Fruit fly (Drosophila melanogaster): ENCODE data around the gene lsn.

lsn gene

DNA sequence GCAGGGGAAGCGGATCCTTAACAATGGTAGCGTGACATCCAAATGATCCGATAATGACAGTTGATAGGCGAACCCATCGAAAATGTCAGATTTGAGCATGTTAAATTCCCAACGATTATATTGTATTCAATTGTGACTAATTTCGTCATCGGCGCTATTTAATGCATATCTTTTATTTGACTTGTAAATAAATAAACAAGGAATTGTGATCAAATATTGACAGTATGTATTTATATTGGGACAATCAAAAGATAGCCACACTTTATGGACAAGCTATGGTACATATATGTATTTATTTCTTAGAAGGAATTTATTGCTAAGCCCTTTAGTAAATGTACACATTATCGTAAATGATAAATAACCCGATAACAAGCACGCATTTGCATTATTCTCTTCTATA is 39.8 kb upstream of the lsn start (continued):
- TF ChIP-seq CG10274 (GFP tag; optimal IDR thresholded peaks at IDR 0.05) (no peak), pros (GFP tag; optimal IDR thresholded peaks at IDR 0.05) (no peak), tna (GFP tag; IDR thresholded peaks at IDR 0.05; ENCODE audit: partially characterized antibody) (no peak), CG8089 (GFP tag; optimal IDR thresholded peaks at IDR 0.05) (no peak), CG11723 (GFP tag; optimal IDR thresholded peaks at IDR 0.05) (no peak), phol (tag; optimal IDR thresholded peaks at IDR 0.05) (no peak), Myb (GFP tag; optimal IDR thresholded peaks at IDR 0.05) (no peak), Asciz (GFP tag; optimal IDR thresholded peaks at IDR 0.05) (peak; percentile 58), zf30C (GFP tag; optimal IDR thresholded peaks at IDR 0.05) (no peak), vfl (GFP tag; optimal IDR thresholded peaks at IDR 0.05) (no peak), Sox100B (GFP tag; optimal IDR thresholded peaks at IDR 0.05) (peak; percentile 38), Ada2b (GFP tag; IDR thresholded peaks at IDR 0.05) (no peak), Stat92E (GFP tag; optimal IDR thresholded peaks at IDR 0.05) (no peak), sens (GFP tag) (peak; percentile 79), jing (GFP tag; optimal IDR thresholded peaks at IDR 0.05) (no peak), CG11695 (GFP tag; IDR thresholded peaks at IDR 0.05) (0 out of 3 replicates have a peak, but pooled peaks have one; percentile 16), pum (GFP tag; optimal IDR thresholded peaks at IDR 0.05) (no peak), scrt (GFP tag; optimal IDR thresholded peaks at IDR 0.05) (no peak), sim (GFP tag; IDR thresholded peaks at IDR 0.05) (no peak), dmrt99B (tag; optimal IDR thresholded peaks at IDR 0.05) (peak; percentile 37), CG14667 (GFP tag; IDR thresholded peaks at IDR 0.05) (no peak), Scr (GFP tag; IDR thresholded peaks at IDR 0.05; ENCODE audit: partially characterized antibody) (no peak), CG2678 (tag; optimal IDR thresholded peaks at IDR 0.05) (peak; percentile 47), Mrtf (GFP tag; IDR thresholded peaks at IDR 0.05) (no peak), CG14860 (GFP tag; IDR thresholded peaks at IDR 0.05; ENCODE audit: partially characterized antibody) (no peak), CG1603 (tag; optimal IDR thresholded peaks at IDR 0.05) (peak; percentile 2), sug (tag; optimal IDR thresholded peaks at IDR 0.05) (no peak), CG6689 (GFP tag; IDR thresholded peaks at IDR 0.05) (no peak), CG13123 (GFP tag; optimal IDR thresholded peaks at IDR 0.05) (no peak), nerfin-1 (tag; optimal IDR thresholded peaks at IDR 0.05) (peak; percentile 7), CG15601 (tag; optimal IDR thresholded peaks at IDR 0.05) (no peak), CG7271 (tag; optimal IDR thresholded peaks at IDR 0.05) (peak; percentile 26), da (GFP tag; optimal IDR thresholded peaks at IDR 0.05) (no peak), disco-r (GFP tag; optimal IDR thresholded peaks at IDR 0.05) (no peak), CG17359 (tag; optimal IDR thresholded peaks at IDR 0.05) (peak; percentile 7), CG9797 (GFP tag; optimal IDR thresholded peaks at IDR 0.05) (no peak), CG8478 (optimal IDR thresholded peaks at IDR 0.05) (no peak), dati (GFP tag; IDR thresholded peaks at IDR 0.05) (no peak), CG2712 (tag; optimal IDR thresholded peaks at IDR 0.05) (peak; percentile 0), D (optimal IDR thresholded peaks at IDR 0.05) (no peak), D (GFP tag; optimal IDR thresholded peaks at IDR 0.05) (peak; percentile 64), CG13624 (GFP tag; optimal IDR thresholded peaks at IDR 0.05) (no peak), CG14050 (GFP tag; IDR thresholded peaks at IDR 0.05) (no peak), az2 (GFP tag; optimal IDR thresholded peaks at IDR 0.05) (no peak), Xrp1 (GFP tag; IDR thresholded peaks at IDR 0.05) (peak; percentile 67), prd (optimal IDR thresholded peaks at IDR 0.05) (no peak), prd (GFP tag; IDR thresholded peaks at IDR 0.05) (no peak), Doc3 (GFP tag; IDR thresholded peaks at IDR 0.05; ENCODE audit: partially characterized antibody) (no peak), CG11560 (tag; IDR thresholded peaks at IDR 0.05) (no peak), ttk (GFP tag; IDR thresholded peaks at IDR 0.05) (no peak), CG13424 (tag; optimal IDR thresholded peaks at IDR 0.05) (no peak), dysf (GFP tag; IDR thresholded peaks at IDR 0.05) (no peak)
